Fruit fly (Drosophila melanogaster): ENCODE data around the gene Obp69a.
A peak's percentile ranks its signal among the peaks of the same experiment; 100 is the strongest.

DNA sequence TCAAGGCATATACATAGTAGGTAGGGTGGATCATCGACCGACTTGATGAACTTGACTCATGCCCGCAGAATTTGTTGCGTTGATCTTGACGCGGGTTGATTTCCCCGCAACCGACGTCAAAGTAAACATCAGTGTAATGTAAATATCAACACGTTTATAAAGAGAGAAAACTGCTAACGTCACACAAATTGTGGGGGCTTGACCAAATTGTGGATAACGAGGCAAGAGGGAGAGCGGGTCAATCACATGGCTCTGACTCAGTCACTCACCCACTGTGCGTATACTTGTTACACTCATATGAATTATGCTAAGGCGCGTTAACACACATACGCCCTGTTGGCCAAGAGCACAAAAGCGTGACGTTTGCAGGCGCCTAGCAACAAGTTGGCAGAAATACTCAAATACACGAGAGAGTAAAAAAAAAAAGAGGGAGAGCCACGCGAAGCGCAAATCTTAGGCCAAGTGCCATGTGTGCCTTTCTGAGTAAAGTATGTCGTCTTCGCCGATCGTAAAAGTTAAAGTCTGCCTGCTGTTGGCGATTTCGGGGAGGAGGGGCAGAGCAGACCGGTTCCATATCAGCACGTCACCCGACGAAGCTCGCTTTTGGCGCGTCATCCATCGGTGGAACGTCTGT is 11.1 kb downstream of the Obp69a start:
- TF ChIP-seq Ets98B (GFP tag; IDR thresholded peaks at IDR 0.05) (peak; percentile 38), CG17806 (tag; optimal IDR thresholded peaks at IDR 0.05) (peak; percentile 13), gl (tag; optimal IDR thresholded peaks at IDR 0.05) (peak; percentile 8), CG15710 (tag; optimal IDR thresholded peaks at IDR 0.05) (no peak), EcR (GFP tag; optimal IDR thresholded peaks at IDR 0.05) (peak; percentile 83), CG13204 (GFP tag; optimal IDR thresholded peaks at IDR 0.05) (peak; percentile 63)
